Worm (Caenorhabditis elegans) whole organism, mixed stage, embryonic: ENCODE measurements around the gene C08F1.11.

ENCODE experiments used
- M03D4.4 ChIP-seq: sonication (generic microtip); optimal IDR thresholded peaks from 2 replicates; lab custom pipeline; 2017; ENCODE audit warnings: mild to moderate bottlenecking, missing genetic modification characterization, missing compliant biosample characterization
- ceh-83 ChIP-seq: fragments of 200-800 bp; sonication (Bioruptor generic); optimal IDR thresholded peaks from 2 replicates; lab custom pipeline; 2018; ENCODE audit warnings: mild to moderate bottlenecking, missing genetic modification characterization, missing compliant biosample characterization
- elt-3 ChIP-seq: fragments of 150-350 bp; optimal IDR thresholded peaks from 2 replicates; lab custom pipeline; 2014; ENCODE audit warnings: missing biosample characterization, missing genetic modification characterization
- lin-13 ChIP-seq: fragments of 150-350 bp; optimal IDR thresholded peaks from 2 replicates; lab custom pipeline; 2014; ENCODE audit warnings: missing biosample characterization, missing genetic modification characterization
- lsy-2 ChIP-seq: fragments of 150-350 bp; optimal IDR thresholded peaks from 2 replicates; lab custom pipeline; 2014; ENCODE audit warnings: missing biosample characterization, missing genetic modification characterization
- nhr-237 ChIP-seq: fragments of 150-350 bp; optimal IDR thresholded peaks from 2 replicates; lab custom pipeline; 2014; ENCODE audit warnings: missing biosample characterization, missing genetic modification characterization
- nhr-76 ChIP-seq: sonication (generic microtip); optimal IDR thresholded peaks from 2 replicates; lab custom pipeline; 2017; ENCODE audit warnings: missing biosample characterization, missing genetic modification characterization
- snpc-4 ChIP-seq: fragments of 150-350 bp; optimal IDR thresholded peaks from 2 replicates; lab custom pipeline; 2014; ENCODE audit warnings: missing biosample characterization, missing genetic modification characterization
- sptf-1 ChIP-seq: sonication (generic microtip); optimal IDR thresholded peaks from 2 replicates; lab custom pipeline; 2017; ENCODE audit warnings: mild to moderate bottlenecking, missing genetic modification characterization, moderate library complexity, missing compliant biosample characterization
- unc-39 ChIP-seq: fragments of 150-350 bp; optimal IDR thresholded peaks from 2 replicates; lab custom pipeline; 2014; ENCODE audit warnings: missing biosample characterization, missing genetic modification characterization
- unc-62 ChIP-seq: fragments of 150-350 bp; optimal IDR thresholded peaks from 2 replicates; lab custom pipeline; 2014; ENCODE audit warnings: missing biosample characterization, missing genetic modification reagents, missing genetic modification characterization
- zip-8 ChIP-seq: fragments of 150-350 bp; optimal IDR thresholded peaks from 2 replicates; lab custom pipeline; 2014; ENCODE audit warnings: missing biosample characterization, missing genetic modification characterization

ce11 chrII:1759602-1760001, 25.1 kb downstream of the C08F1.11 start, which contains the start of gene F36H5.18:
- TF ChIP-seq unc-39 (tag; lab: Kevin White, UChicago) (no peak), unc-62 (GFP tag; lab: Kevin White, UChicago) (no peak), lin-13 (tag; lab: Kevin White, UChicago) (no peak), nhr-76 (tag; lab: Kevin White, UChicago) (no peak), sptf-1 (tag; lab: Kevin White, UChicago) (no peak), lsy-2 (tag; lab: Kevin White, UChicago) (no peak), ceh-83 (no peak), nhr-237 (no peak), elt-3 (no peak), snpc-4 (tag; lab: Kevin White, UChicago) (no peak), zip-8 (tag; lab: Kevin White, UChicago) (no peak), M03D4.4 (no peak)
